Worm (Caenorhabditis elegans): ENCODE results near the gene grd-3.
"Not testable (repeated sequence)": the region's sequence is repeated elsewhere in the genome, so short reads cannot be mapped to it uniquely, and the experiment has no call there.

DNA sequence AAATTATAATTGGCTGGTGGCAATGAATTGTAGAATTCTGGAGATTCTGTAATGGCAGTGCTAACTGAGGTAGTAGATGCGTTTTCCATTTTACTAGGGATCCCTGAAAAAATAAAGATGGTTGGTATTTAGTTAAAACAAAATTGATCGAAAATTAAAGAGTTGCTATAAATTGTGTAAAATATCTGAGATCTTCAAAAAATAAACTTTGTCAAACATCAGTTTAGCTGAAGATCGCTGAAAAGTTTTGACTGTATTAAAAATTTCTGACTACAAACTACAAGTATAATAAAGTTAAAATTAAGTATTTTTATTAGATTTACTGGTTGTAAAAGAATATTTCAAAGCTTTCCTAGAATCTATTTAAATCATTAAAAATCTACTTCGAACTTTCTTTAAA, 49.5 kb upstream of the grd-3 start, which contains the start of gene B0546.5:
- TF ChIP-seq tbx-11 (GFP tag; IDR thresholded peaks at IDR 0.05); ama-1 (optimal IDR thresholded peaks at IDR 0.05); pes-1 (GFP tag; IDR thresholded peaks at IDR 0.05); flt-1 (GFP tag; IDR thresholded peaks at IDR 0.05); aly-1 (tag; optimal IDR thresholded peaks at IDR 0.05); hnd-1 (tag; optimal IDR thresholded peaks at IDR 0.05); scrt-1 (GFP tag; IDR thresholded peaks at IDR 0.05); tbx-37 (GFP tag; conservative IDR thresholded peaks at IDR 0.05); hmbx-1 (tag; optimal IDR thresholded peaks at IDR 0.05); ceh-36 (tag; optimal IDR thresholded peaks at IDR 0.05); hmg-4 (GFP tag; optimal IDR thresholded peaks at IDR 0.05): not testable (repeated sequence)

All from whole organism, early embryonic.